Worm (Caenorhabditis elegans) whole organism, early embryonic: Measurements from ENCODE around the gene F39G3.3.

Experiments
- ama-1 ChIP-seq: fragments of 150-350 bp; optimal IDR thresholded peaks from 2 replicates; lab custom pipeline; 2014
- ceh-13 ChIP-seq: fragments of 200-800 bp; sonication (Bioruptor generic); optimal IDR thresholded peaks from 2 replicates; lab custom pipeline; 2018; ENCODE audit warnings: mild to moderate bottlenecking, missing genetic modification characterization, missing compliant biosample characterization
- flt-1 ChIP-seq: fragments of 200-800 bp; sonication (Bioruptor generic); IDR thresholded peaks from 2 replicates; pipeline ENCODE4 v1.3.6; 2022; ENCODE audit warnings: missing genetic modification characterization, missing compliant biosample characterization
- hmbx-1 ChIP-seq: sonication (generic microtip); optimal IDR thresholded peaks from 2 replicates; lab custom pipeline; 2016; ENCODE audit warnings: mild to moderate bottlenecking, missing genetic modification characterization, missing compliant biosample characterization
- hmg-4 ChIP-seq: fragments of 200-800 bp; sonication (Bioruptor generic); optimal IDR thresholded peaks from 2 replicates; lab custom pipeline; 2018; ENCODE audit warnings: mild to moderate bottlenecking, missing genetic modification characterization, missing compliant biosample characterization
- tbx-11 ChIP-seq: fragments of 200-800 bp; sonication (Bioruptor generic); IDR thresholded peaks from 2 replicates; pipeline ENCODE4 v1.3.6; 2022; ENCODE audit warnings: missing genetic modification characterization, missing compliant biosample characterization

DNA sequence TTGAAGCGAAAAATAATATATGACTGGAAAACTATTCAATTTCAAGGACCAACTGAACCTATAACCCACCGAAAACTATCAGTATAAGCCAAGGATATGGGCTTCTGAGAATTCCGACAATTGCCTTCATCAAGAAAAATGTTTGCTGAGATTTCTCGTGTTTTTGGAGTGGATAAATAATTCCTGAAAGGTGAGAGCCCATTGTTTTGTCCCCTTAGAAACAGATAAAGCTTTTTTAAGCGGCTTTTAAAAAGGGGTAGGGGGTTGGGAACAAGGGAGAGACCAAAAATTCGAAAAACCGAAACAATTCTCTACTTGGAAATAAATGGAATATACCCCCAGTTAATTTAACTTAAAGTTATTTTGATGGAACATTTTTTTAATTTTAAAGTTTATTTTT, 34.8 kb downstream of the F39G3.3 start, which contains the start of gene C18G1.8:
- TF ChIP-seq tbx-11 (no peak), ceh-13 (GFP tag; lab: Kevin White, UChicago) (no peak), ama-1 (lab: Kevin White, UChicago) (no peak), hmg-4 (GFP tag; lab: Kevin White, UChicago) (no peak), hmbx-1 (tag; lab: Kevin White, UChicago) (no peak), flt-1 (no peak)
